Fruit fly (Drosophila melanogaster) whole organism: ENCODE data around the gene CG9444.

Source experiments
- CG8478 ChIP-seq: fragments of >200 bp; optimal IDR thresholded peaks from 2 replicates; lab custom pipeline; 2018; ENCODE audit warnings: inconsistent platforms
- Dll ChIP-seq: fragments of >200 bp; optimal IDR thresholded peaks from 2 replicates; lab custom pipeline; 2017
- EcR ChIP-seq, 2 experiments: fragments of >200 bp; optimal IDR thresholded peaks; 2 replicates each; lab custom pipeline; 2017; ENCODE audit warnings: missing biosample characterization in 2 of 2, missing genetic modification characterization in 2 of 2, missing genetic modification reagents in 2 of 2
- pan ChIP-seq: fragments of >200 bp; optimal IDR thresholded peaks from 2 replicates; lab custom pipeline; 2017
- psq ChIP-seq: fragments of >200 bp; optimal IDR thresholded peaks from 2 replicates; lab custom pipeline; 2017
- usp ChIP-seq: fragments of >200 bp; optimal IDR thresholded peaks from 2 replicates; lab custom pipeline; 2017; ENCODE audit warnings: missing biosample characterization, missing genetic modification characterization, mixed read lengths

The CG9444 gene

dm6 chr3R:9684125-9684524 lies at the start of gene CG9444:
Gene CG9444 (minus strand): TSS chr3R:9684264.
- TF ChIP-seq EcR (GFP tag; optimal IDR thresholded peaks at IDR 0.05; lab: Kevin White, UChicago) (no peak), CG8478 (no peak), Dll (lab: Kevin White, UChicago) (no peak), psq (lab: Kevin White, UChicago) (no peak), pan (no peak), usp (GFP tag; lab: Kevin White, UChicago) (no peak)

dm6 chr3R:9733150-9733549 lies 49.1 kb upstream of the CG9444 start, which contains the start of gene alphaTub85E:
Gene alphaTub85E (minus strand): TSS chr3R:9733250.
- TF ChIP-seq pan (no peak), EcR (GFP tag; optimal IDR thresholded peaks at IDR 0.05; lab: Kevin White, UChicago) (no peak), Dll (lab: Kevin White, UChicago) (no peak), CG8478 (no peak), psq (lab: Kevin White, UChicago) (no peak), usp (GFP tag; lab: Kevin White, UChicago) (no peak)

dm6 chr3R:9730784-9731183 lies 46.7 kb upstream of the CG9444 start, which contains the start of gene FoxP:
Gene FoxP (minus strand): TSS chr3R:9730872.
- TF ChIP-seq psq (lab: Kevin White, UChicago), result no peak
- no peak for TF ChIP-seq usp (GFP tag; lab: Kevin White, UChicago)
- TF ChIP-seq CG8478, result no peak
- no peak for TF ChIP-seq EcR (GFP tag; optimal IDR thresholded peaks at IDR 0.05; lab: Kevin White, UChicago)
- TF ChIP-seq Dll (lab: Kevin White, UChicago), result no peak
- TF ChIP-seq pan, result no peak

- TF ChIP-seq usp (GFP tag; lab: Kevin White, UChicago) (no peak), CG8478 (peak; percentile 21)
These were observed 41.3 kb upstream of the CG9444 start, which contains the start of gene hyd for dm6 chr3R:9725121-9725956. Gene hyd (minus strand): TSS chr3R:9725615.

- TF ChIP-seq pan (no peak), EcR (GFP tag; optimal IDR thresholded peaks at IDR 0.05; lab: Kevin White, UChicago) (no peak), CG8478 (no peak), psq (lab: Kevin White, UChicago) (no peak), usp (GFP tag; lab: Kevin White, UChicago) (no peak), Dll (lab: Kevin White, UChicago) (no peak)
These were observed 26.8 kb upstream of the CG9444 start, which contains the start of the genes trbd and dmt for dm6 chr3R:9710886-9711285. Gene trbd (minus strand): TSS chr3R:9711037. Gene dmt (plus strand): TSS chr3R:9711142.

dm6 chr3R:9710228-9710627 lies 26.2 kb upstream of the CG9444 start:
- no peak for TF ChIP-seq pan
- no peak for TF ChIP-seq EcR (GFP tag; optimal IDR thresholded peaks at IDR 0.05; lab: Kevin White, UChicago)
- TF ChIP-seq psq (lab: Kevin White, UChicago), result no peak
- TF ChIP-seq usp (GFP tag; lab: Kevin White, UChicago), result no peak
- TF ChIP-seq CG8478, result no peak
- TF ChIP-seq Dll (lab: Kevin White, UChicago), result no peak

- TF ChIP-seq CG8478, result no peak
- no peak for TF ChIP-seq usp (GFP tag; lab: Kevin White, UChicago)
- no peak for TF ChIP-seq psq (lab: Kevin White, UChicago)
These were observed 21.1 kb upstream of the CG9444 start, which contains the start of gene Unc-115a for dm6 chr3R:9705008-9705628. Gene Unc-115a (minus strand): TSS chr3R:9705417.

- TF ChIP-seq psq (lab: Kevin White, UChicago) (no peak), CG8478 (peak; percentile 30), usp (GFP tag; lab: Kevin White, UChicago) (no peak), Dll (lab: Kevin White, UChicago) (peak; percentile 14), pan (no peak), EcR (GFP tag; optimal IDR thresholded peaks at IDR 0.05; lab: Kevin White, UChicago) (no peak)
These were observed 20.3 kb upstream of the CG9444 start for dm6 chr3R:9704183-9705007.

dm6 chr3R:9703273-9703672 lies 19.2 kb upstream of the CG9444 start:
- no peak for TF ChIP-seq EcR (GFP tag; optimal IDR thresholded peaks at IDR 0.05; lab: Kevin White, UChicago)
- TF ChIP-seq usp (GFP tag; lab: Kevin White, UChicago), result no peak
- no peak for TF ChIP-seq pan
- TF ChIP-seq CG8478, result no peak
- TF ChIP-seq Dll (lab: Kevin White, UChicago), result no peak
- no peak for TF ChIP-seq psq (lab: Kevin White, UChicago)

dm6 chr3R:9702567-9702966 lies 18.5 kb upstream of the CG9444 start:
- TF ChIP-seq EcR (GFP tag; optimal IDR thresholded peaks at IDR 0.05; lab: Kevin White, UChicago) (no peak), Dll (lab: Kevin White, UChicago) (no peak), psq (lab: Kevin White, UChicago) (no peak), pan (no peak), usp (GFP tag; lab: Kevin White, UChicago) (no peak), CG8478 (no peak)

- TF ChIP-seq EcR (GFP tag; optimal IDR thresholded peaks at IDR 0.05; lab: Kevin White, UChicago) (no peak), pan (no peak), usp (GFP tag; lab: Kevin White, UChicago) (no peak), Dll (lab: Kevin White, UChicago) (no peak), CG8478 (no peak), psq (lab: Kevin White, UChicago) (no peak)
These were observed 17.8 kb upstream of the CG9444 start for dm6 chr3R:9701897-9702296.
